Worm (Caenorhabditis elegans): ENCODE measurements around the gene C08F8.15.

C08F8.15 gene

ce11 chrIV:11145929-11146339 is 14.7 kb downstream of the C08F8.15 start (continued):
- TF ChIP-seq lin-40 (tag; optimal IDR thresholded peaks at IDR 0.05) (no peak), sea-2 (GFP tag; IDR thresholded peaks at IDR 0.05) (no peak), ztf-26 (tag; optimal IDR thresholded peaks at IDR 0.05) (peak; percentile 2), nhr-90 (tag; optimal IDR thresholded peaks at IDR 0.05) (peak; percentile 24), dox-1 (GFP tag; IDR thresholded peaks at IDR 0.05) (no peak), ccch-3 (GFP tag; optimal IDR thresholded peaks at IDR 0.05) (no peak), bed-2 (GFP tag; IDR thresholded peaks at IDR 0.05) (no peak), snpc-4 (GFP tag; optimal IDR thresholded peaks at IDR 0.05) (peak; percentile 54), snpc-4 (tag; optimal IDR thresholded peaks at IDR 0.05) (peak in 2 of 4 experiments; percentile 37 to 45), D2030.7 (GFP tag; IDR thresholded peaks at IDR 0.05) (peak; percentile 33; the same call in 1 of the 2 replicates), lin-35 (GFP tag; optimal IDR thresholded peaks at IDR 0.05) (peak in 1 of 3 experiments; percentile 47), F55B11.4 (tag; optimal IDR thresholded peaks at IDR 0.05; ENCODE audit: borderline replicate concordance, insufficient read depth) (no peak), B0336.3 (GFP tag; IDR thresholded peaks at IDR 0.05) (peak; percentile 53; the same call in 1 of the 2 replicates), Y53G8AR.9 (GFP tag; conservative IDR thresholded peaks at IDR 0.05) (no peak; the same call in 1 of the 2 replicates), hlh-12 (tag; optimal IDR thresholded peaks at IDR 0.05) (no peak), lin-26 (GFP tag; IDR thresholded peaks at IDR 0.05) (peak; percentile 59), mes-4 (tag; optimal IDR thresholded peaks at IDR 0.05) (no peak), F10E7.11 (tag; optimal IDR thresholded peaks at IDR 0.05) (peak; percentile 91), aptf-2 (GFP tag; conservative IDR thresholded peaks at IDR 0.05) (no peak), repo-1 (tag; optimal IDR thresholded peaks at IDR 0.05) (peak; percentile 78), zim-3 (tag; optimal IDR thresholded peaks at IDR 0.05) (peak; percentile 75), ceh-40 (GFP tag; IDR thresholded peaks at IDR 0.05) (0 out of 2 replicates have a peak, but pooled peaks have one; percentile 14), gei-17 (GFP tag; optimal IDR thresholded peaks at IDR 0.05) (no peak), F57A8.1 (GFP tag; optimal IDR thresholded peaks at IDR 0.05) (no peak), attf-6 (GFP tag; IDR thresholded peaks at IDR 0.05) (peak; percentile 78; the same call in 1 of the 2 replicates), unc-130 (GFP tag; optimal IDR thresholded peaks at IDR 0.05) (peak; percentile 83), T07F8.4 (tag; optimal IDR thresholded peaks at IDR 0.05) (no peak), nfyb-1 (GFP tag; IDR thresholded peaks at IDR 0.05) (peak; percentile 21; the same call in 1 of the 2 replicates), ztf-22 (GFP tag; optimal IDR thresholded peaks at IDR 0.05) (no peak), ets-4 (GFP tag; optimal IDR thresholded peaks at IDR 0.05) (no peak), F49E8.2 (tag; optimal IDR thresholded peaks at IDR 0.05; ENCODE audit: insufficient read depth) (peak; percentile 94), nhr-179 (tag; optimal IDR thresholded peaks at IDR 0.05) (no peak), egrh-3 (GFP tag; IDR thresholded peaks at IDR 0.05) (no peak), hrde-1 (tag; optimal IDR thresholded peaks at IDR 0.05; ENCODE audit: borderline replicate concordance) (peak; percentile 89), him-1 (tag; optimal IDR thresholded peaks at IDR 0.05) (peak; percentile 64), dpl-1 (GFP tag; optimal IDR thresholded peaks at IDR 0.05) (no peak), Y79H2A.3 (GFP tag; conservative IDR thresholded peaks at IDR 0.05) (0 out of 2 replicates have a peak, but pooled peaks have one; percentile 39), lin-54 (GFP tag; optimal IDR thresholded peaks at IDR 0.05) (peak; percentile 46), lsl-1 (GFP tag; optimal IDR thresholded peaks at IDR 0.05) (peak; percentile 37), fkh-3 (tag; optimal IDR thresholded peaks at IDR 0.05) (peak; percentile 57), ama-1 (optimal IDR thresholded peaks at IDR 0.05) (no peak), ama-1 (GFP tag; optimal IDR thresholded peaks at IDR 0.05) (peak in 1 of 2 experiments; percentile 63), mel-28 (tag; optimal IDR thresholded peaks at IDR 0.05; ENCODE audit: borderline replicate concordance) (no peak), cebp-1 (GFP tag; IDR thresholded peaks at IDR 0.05) (no peak), cebp-1 (tag; optimal IDR thresholded peaks at IDR 0.05) (peak; percentile 28), atf-7 (tag; optimal IDR thresholded peaks at IDR 0.05) (peak; percentile 46), B0019.2 (GFP tag; conservative IDR thresholded peaks at IDR 0.05) (no peak), pha-4 (tag; optimal IDR thresholded peaks at IDR 0.05) (no peak), C17E4.6 (GFP tag; IDR thresholded peaks at IDR 0.05) (no peak)

Measured in whole organism, young adult.